Fruit fly (Drosophila melanogaster): ENCODE data around the gene Chpf.

Gene Chpf

DNA sequence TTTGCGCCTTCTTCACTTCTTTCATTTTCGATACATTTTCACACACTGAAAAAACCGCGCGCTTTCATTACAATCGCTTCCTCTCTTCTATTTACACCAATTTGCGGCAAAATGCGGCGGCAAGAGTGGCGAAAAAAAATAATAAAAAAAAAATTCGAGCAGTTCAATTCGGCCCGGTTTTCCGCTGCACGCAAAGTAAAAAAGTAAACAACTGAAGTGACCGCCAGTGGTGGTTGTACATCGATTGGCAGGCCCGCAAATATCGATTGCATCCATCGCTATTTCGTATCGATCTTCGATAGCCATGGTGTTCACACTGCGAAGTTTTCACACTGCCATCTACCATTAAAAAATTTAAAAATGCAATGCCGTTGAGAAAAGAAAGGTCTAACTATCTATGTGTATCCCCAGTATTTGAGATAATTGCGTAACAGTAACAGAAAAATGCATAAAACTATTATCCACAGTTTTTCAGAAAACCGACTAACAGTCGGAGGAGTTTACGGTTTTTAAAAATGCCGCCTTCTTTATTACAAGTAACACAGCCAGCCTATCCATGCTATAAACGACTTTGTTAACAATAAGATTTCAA lies at the start of gene Chpf:
Chpf (minus strand) TSS at position 225 of the 592 bp plus-strand sequence.
- peak; percentile 43 for TF ChIP-seq CG17801 (GFP tag; optimal IDR thresholded peaks at IDR 0.05; ENCODE audit: partially characterized antibody)

DNA sequence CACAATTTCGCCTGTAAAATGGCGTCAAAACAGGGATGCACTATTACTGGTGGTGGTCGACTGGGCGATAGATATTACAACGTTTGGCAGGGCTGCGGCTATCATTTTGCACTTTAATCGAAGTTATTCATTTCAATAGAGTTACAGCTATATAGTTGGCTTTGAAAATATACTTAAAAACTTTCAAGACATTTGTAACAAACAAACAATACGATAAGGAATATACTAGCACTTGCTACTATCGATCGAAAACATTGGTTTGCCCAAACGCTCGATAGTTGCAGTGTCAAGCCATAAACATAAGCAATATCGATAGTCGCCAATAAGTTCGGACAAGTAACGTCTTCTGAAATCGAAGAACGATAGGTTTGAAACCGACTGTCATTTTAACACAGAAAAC lies 47.2 kb upstream of the Chpf start, which contains the start of the genes Bap60 and CG12096:
Bap60 (minus strand) TSS at position 28 of the 400 bp plus-strand sequence.
CG12096 (plus strand) TSS at position 124 of the 400 bp plus-strand sequence.
- TF ChIP-seq CG17801 (GFP tag; optimal IDR thresholded peaks at IDR 0.05; ENCODE audit: partially characterized antibody), result peak; percentile 86

- TF ChIP-seq CG17801 (GFP tag; optimal IDR thresholded peaks at IDR 0.05; ENCODE audit: partially characterized antibody), result peak; percentile 6
These were observed 42.5 kb upstream of the Chpf start, which contains the start of the genes CG4318 and CG4332 for dm6 chrX:13154783-13155182. CG4318 (minus strand) TSS chrX:13154924. CG4332 (plus strand) TSS chrX:13155038.

DNA sequence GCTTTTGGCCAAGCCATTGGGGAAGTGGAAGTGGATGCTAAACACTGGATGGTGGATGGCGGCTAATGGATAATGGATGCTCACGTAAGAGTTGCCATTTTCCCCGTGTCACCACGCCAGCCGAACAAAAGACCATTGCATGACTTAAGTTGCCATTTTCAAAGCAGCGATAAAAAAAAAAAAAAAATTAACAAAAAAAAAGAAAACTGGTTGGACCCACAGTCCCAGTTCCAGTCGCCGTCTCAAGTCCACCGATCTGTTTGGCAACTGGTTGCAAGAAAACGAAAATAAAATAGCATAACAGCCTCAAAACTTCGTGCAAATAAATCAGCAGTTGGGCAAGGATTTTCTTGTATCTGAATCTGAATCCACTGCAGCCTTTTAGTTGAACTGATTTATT lies 36.8 kb upstream of the Chpf start:
- TF ChIP-seq CG17801 (GFP tag; optimal IDR thresholded peaks at IDR 0.05; ENCODE audit: partially characterized antibody), result no peak

- TF ChIP-seq CG17801 (GFP tag; optimal IDR thresholded peaks at IDR 0.05; ENCODE audit: partially characterized antibody), result no peak
These were observed 33.6 kb upstream of the Chpf start for dm6 chrX:13145858-13146257.

- no peak for TF ChIP-seq CG17801 (GFP tag; optimal IDR thresholded peaks at IDR 0.05; ENCODE audit: partially characterized antibody)
These were observed 30.8 kb upstream of the Chpf start for dm6 chrX:13143100-13143499.

dm6 chrX:13138887-13139286 lies 26.6 kb upstream of the Chpf start, which contains the start of gene CG32645:
CG32645 (plus strand) TSS chrX:13139199.
- TF ChIP-seq CG17801 (GFP tag; optimal IDR thresholded peaks at IDR 0.05; ENCODE audit: partially characterized antibody), result no peak

- TF ChIP-seq CG17801 (GFP tag; optimal IDR thresholded peaks at IDR 0.05; ENCODE audit: partially characterized antibody), result no peak
These were observed 24.9 kb upstream of the Chpf start for dm6 chrX:13136939-13137697.

DNA sequence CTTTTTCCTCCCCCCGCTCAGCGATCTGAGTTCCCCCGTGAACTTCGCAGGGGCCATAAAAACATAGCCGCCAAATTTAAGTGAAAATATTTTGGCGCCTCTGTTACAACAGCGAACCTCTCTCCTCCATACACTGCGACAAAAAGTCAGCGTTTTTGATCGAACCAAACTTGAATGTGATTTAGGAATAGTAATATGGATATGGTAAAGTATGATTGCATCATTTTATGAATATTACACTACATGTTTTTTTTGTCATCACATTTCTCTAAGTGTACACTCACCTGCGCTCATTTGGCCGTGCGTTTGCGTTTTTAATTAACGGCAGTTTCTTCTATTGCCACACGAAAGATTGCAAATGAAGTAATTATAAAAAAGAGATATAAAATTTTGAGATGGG lies 23.4 kb upstream of the Chpf start:
- TF ChIP-seq CG17801 (GFP tag; optimal IDR thresholded peaks at IDR 0.05; ENCODE audit: partially characterized antibody), result no peak

DNA sequence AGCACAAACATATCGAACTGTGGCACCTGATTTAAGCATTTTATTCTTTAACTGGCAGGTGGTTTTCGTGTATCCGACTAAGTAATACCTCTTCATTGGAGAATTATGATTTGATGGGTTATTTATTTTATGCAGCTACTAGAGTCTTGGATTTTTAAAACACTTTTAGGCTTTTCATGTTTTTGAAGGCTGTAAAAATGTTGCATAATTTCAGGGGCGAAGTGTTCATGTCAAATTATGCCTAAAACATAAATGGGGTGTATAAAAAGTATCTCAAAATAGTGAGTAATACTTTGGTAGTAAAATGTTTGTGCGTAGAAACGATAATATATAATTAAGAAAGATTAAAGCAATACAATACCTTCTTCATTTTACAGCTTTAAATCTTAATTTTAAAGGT lies 22.5 kb upstream of the Chpf start:
- TF ChIP-seq CG17801 (GFP tag; optimal IDR thresholded peaks at IDR 0.05; ENCODE audit: partially characterized antibody), result no peak

DNA sequence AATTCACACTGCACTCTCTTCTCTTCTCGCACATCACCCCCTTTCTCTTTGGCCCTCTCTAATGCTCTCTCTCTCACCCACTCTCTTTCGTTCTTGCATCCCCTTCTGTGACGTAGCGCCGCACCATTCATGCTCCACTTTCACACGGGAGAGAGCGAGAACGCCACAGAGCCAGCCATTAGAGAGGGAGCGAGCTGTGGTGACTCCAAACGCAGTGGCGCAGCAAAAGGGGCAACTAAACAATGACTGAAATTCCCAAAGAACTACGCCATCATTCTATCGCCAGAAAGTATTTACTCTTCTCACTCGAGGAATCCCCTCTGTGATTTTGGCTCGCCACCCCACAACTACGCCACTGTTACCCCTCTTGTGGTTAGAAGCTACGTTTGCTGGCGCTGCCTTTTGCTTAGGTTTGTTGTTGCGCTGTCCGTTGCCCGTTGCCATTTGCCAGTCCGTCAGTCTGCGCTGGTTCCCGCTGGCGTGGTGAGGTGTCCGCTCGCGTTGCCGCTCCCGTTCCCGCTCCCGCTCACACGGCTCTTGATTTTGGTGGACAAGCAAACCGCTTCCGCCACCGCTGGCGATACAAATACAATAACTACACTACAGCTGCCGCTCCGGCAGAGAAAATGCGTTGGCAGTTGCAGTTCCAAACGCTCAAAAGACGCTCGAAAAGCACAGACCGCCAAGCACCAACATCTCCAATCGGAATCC lies 19.0 kb upstream of the Chpf start:
- TF ChIP-seq CG17801 (GFP tag; optimal IDR thresholded peaks at IDR 0.05; ENCODE audit: partially characterized antibody), result peak; percentile 95

dm6 chrX:13130175-13130822 lies 18.0 kb upstream of the Chpf start:
- no peak for TF ChIP-seq CG17801 (GFP tag; optimal IDR thresholded peaks at IDR 0.05; ENCODE audit: partially characterized antibody)

DNA sequence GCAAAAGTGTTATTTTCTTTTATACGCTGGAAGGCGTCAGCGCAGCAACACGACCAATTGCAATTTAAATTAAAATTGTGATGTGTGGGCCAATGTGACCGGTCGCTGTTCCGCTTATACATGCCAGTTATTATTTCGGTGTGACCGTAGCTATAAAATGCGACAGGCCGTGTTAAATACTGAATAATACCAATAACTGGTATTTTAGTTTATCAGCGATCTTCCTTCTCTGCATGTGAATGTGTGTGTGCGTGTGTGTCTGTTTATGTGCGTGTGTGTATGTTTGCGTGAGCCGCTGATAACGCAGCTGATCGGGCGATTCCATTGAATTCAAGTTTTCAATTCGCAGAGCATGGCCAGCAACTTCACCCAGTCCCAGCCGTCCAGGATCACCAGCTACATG lies 16.5 kb upstream of the Chpf start, which contains the start of the genes CG32638, CG15717 and MFS10:
CG32638 (minus strand) TSS at position 45 of the 403 bp plus-strand sequence.
CG15717 (plus strand) TSS at position 203 of the 403 bp plus-strand sequence.
MFS10 (plus strand) TSS at position 269 of the 403 bp plus-strand sequence.
- TF ChIP-seq CG17801 (GFP tag; optimal IDR thresholded peaks at IDR 0.05; ENCODE audit: partially characterized antibody), result peak; percentile 0

DNA sequence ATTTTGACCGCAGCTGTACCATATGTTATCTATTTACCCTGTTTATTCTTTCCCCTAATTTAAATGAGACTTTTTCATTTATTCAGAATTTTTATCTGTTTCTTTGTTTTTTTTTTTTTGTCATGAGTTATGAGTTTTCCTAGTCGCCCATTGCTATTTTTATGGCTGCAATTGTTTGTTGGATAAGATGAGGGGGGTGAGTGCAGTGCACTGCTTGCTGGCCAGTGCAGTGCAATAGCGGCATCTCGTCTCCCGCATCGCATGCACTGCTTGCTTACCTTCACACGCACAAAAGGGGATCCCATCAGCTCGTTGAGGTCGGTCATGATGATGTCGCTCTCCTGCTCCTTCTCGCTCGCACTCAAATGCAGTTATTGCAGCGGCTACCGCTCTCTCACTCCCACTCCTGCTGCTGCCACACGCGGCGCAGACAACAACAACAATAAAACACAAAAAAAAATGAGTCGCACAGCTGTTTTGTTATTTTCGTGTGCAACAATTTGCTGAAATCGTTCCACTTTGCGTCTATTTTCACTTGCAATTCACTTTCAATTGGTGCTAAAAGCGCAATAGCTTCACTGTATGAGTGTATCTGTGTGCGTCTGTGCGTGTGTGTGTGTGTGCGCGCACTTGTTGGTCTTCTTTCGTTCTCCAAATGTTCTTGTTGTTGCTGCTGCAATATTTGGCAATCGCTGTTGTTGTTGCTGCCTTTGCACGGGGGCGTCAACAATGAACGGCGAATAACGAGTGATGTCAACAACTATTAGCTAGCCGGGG lies 15.9 kb upstream of the Chpf start:
- no peak for TF ChIP-seq CG17801 (GFP tag; optimal IDR thresholded peaks at IDR 0.05; ENCODE audit: partially characterized antibody)

Data from ovary, adult (tissue).